Worm (Caenorhabditis elegans): ENCODE measurements around the gene srh-234.

srh-234 gene

ce11 chrV:7634657-7635056 is 17.0 kb downstream of the srh-234 start, which contains the start of gene srd-31:
Gene srd-31 (minus strand): TSS chrV:7634757.
- TF ChIP-seq flh-1 (GFP tag; optimal IDR thresholded peaks at IDR 0.05) (no peak), sem-2 (GFP tag; optimal IDR thresholded peaks at IDR 0.05) (no peak), blmp-1 (tag; optimal IDR thresholded peaks at IDR 0.05) (no peak), hlh-1 (tag; optimal IDR thresholded peaks at IDR 0.05) (no peak), ztf-11 (tag; optimal IDR thresholded peaks at IDR 0.05) (no peak), lin-32 (GFP tag; optimal IDR thresholded peaks at IDR 0.05) (no peak)

ce11 chrV:7631732-7632131 is 19.9 kb downstream of the srh-234 start, which contains the start of gene srd-25:
Gene srd-25 (plus strand): TSS chrV:7632032.
- TF ChIP-seq nhr-12 (tag; optimal IDR thresholded peaks at IDR 0.05) (no peak), nhr-237 (tag; optimal IDR thresholded peaks at IDR 0.05) (no peak), lin-13 (tag; optimal IDR thresholded peaks at IDR 0.05) (no peak), elt-1 (tag; optimal IDR thresholded peaks at IDR 0.05; ENCODE audit: borderline replicate concordance, insufficient read depth) (no peak), M03D4.4 (tag; optimal IDR thresholded peaks at IDR 0.05) (no peak), ham-2 (GFP tag; optimal IDR thresholded peaks at IDR 0.05) (no peak), tbx-8 (GFP tag; optimal IDR thresholded peaks at IDR 0.05) (no peak), elt-3 (tag; optimal IDR thresholded peaks at IDR 0.05) (no peak), lsy-2 (tag; optimal IDR thresholded peaks at IDR 0.05) (no peak), mls-2 (tag; optimal IDR thresholded peaks at IDR 0.05) (no peak), ces-1 (GFP tag; optimal IDR thresholded peaks at IDR 0.05) (no peak), snpc-4 (tag; optimal IDR thresholded peaks at IDR 0.05) (no peak)

ce11 chrV:7629504-7629903 is 22.2 kb downstream of the srh-234 start, which contains the start of gene srd-30:
Gene srd-30 (plus strand): TSS chrV:7629804.
- no peak for TF ChIP-seq bed-3 (GFP tag; optimal IDR thresholded peaks at IDR 0.05)
- TF ChIP-seq lin-13 (tag; optimal IDR thresholded peaks at IDR 0.05) = no peak
- TF ChIP-seq M03D4.4 (tag; optimal IDR thresholded peaks at IDR 0.05) = no peak
- TF ChIP-seq elt-1 (tag; optimal IDR thresholded peaks at IDR 0.05; ENCODE audit: borderline replicate concordance, insufficient read depth) = no peak
- no peak for TF ChIP-seq mep-1 (tag; optimal IDR thresholded peaks at IDR 0.05)
- no peak for TF ChIP-seq blmp-1 (tag; optimal IDR thresholded peaks at IDR 0.05)
- no peak for TF ChIP-seq sem-2 (GFP tag; optimal IDR thresholded peaks at IDR 0.05)
- TF ChIP-seq ceh-83 (GFP tag; optimal IDR thresholded peaks at IDR 0.05) = no peak
- no peak for TF ChIP-seq snpc-4 (tag; optimal IDR thresholded peaks at IDR 0.05)
- TF ChIP-seq nhr-28 (tag; optimal IDR thresholded peaks at IDR 0.05) = no peak
- no peak for TF ChIP-seq ces-1 (GFP tag; optimal IDR thresholded peaks at IDR 0.05)
- no peak for TF ChIP-seq flh-1 (GFP tag; optimal IDR thresholded peaks at IDR 0.05)
- no peak for TF ChIP-seq nhr-237 (tag; optimal IDR thresholded peaks at IDR 0.05)

- TF ChIP-seq flh-1 (GFP tag; optimal IDR thresholded peaks at IDR 0.05) = no peak
- TF ChIP-seq ceh-83 (GFP tag; optimal IDR thresholded peaks at IDR 0.05) = no peak
- TF ChIP-seq blmp-1 (tag; optimal IDR thresholded peaks at IDR 0.05) = no peak
- no peak for TF ChIP-seq ces-1 (GFP tag; optimal IDR thresholded peaks at IDR 0.05)
- no peak for TF ChIP-seq M03D4.4 (tag; optimal IDR thresholded peaks at IDR 0.05)
- no peak for TF ChIP-seq unc-62 (GFP tag; optimal IDR thresholded peaks at IDR 0.05)
- no peak for TF ChIP-seq unc-39 (tag; optimal IDR thresholded peaks at IDR 0.05)
- TF ChIP-seq nhr-76 (tag; optimal IDR thresholded peaks at IDR 0.05) = no peak
- no peak for TF ChIP-seq snpc-4 (tag; optimal IDR thresholded peaks at IDR 0.05)
- TF ChIP-seq sem-2 (GFP tag; optimal IDR thresholded peaks at IDR 0.05) = no peak
- TF ChIP-seq elt-1 (tag; optimal IDR thresholded peaks at IDR 0.05; ENCODE audit: borderline replicate concordance, insufficient read depth) = no peak
Measured at ce11 chrV:7626550-7626949, 25.1 kb downstream of the srh-234 start, which contains the start of gene F07C4.6. Gene F07C4.6 (plus strand): TSS chrV:7626850.

ce11 chrV:7624652-7625051 is 27.0 kb downstream of the srh-234 start, which contains the start of gene grsp-4:
Gene grsp-4 (plus strand): TSS chrV:7624952.
- no peak for TF ChIP-seq blmp-1 (tag; optimal IDR thresholded peaks at IDR 0.05)
- no peak for TF ChIP-seq bed-3 (GFP tag; optimal IDR thresholded peaks at IDR 0.05)
- no peak for TF ChIP-seq sem-2 (GFP tag; optimal IDR thresholded peaks at IDR 0.05)
- no peak for TF ChIP-seq unc-120 (tag; optimal IDR thresholded peaks at IDR 0.05; ENCODE audit: poor library complexity, severe bottlenecking)
- no peak for TF ChIP-seq sptf-1 (tag; optimal IDR thresholded peaks at IDR 0.05)
- TF ChIP-seq ztf-11 (tag; optimal IDR thresholded peaks at IDR 0.05) = no peak
- no peak for TF ChIP-seq drap-1 (GFP tag; optimal IDR thresholded peaks at IDR 0.05)
- TF ChIP-seq nhr-12 (tag; optimal IDR thresholded peaks at IDR 0.05) = no peak
- no peak for TF ChIP-seq hlh-1 (tag; optimal IDR thresholded peaks at IDR 0.05)
- TF ChIP-seq flh-1 (GFP tag; optimal IDR thresholded peaks at IDR 0.05) = no peak
- TF ChIP-seq snpc-4 (tag; optimal IDR thresholded peaks at IDR 0.05) = no peak
- no peak for TF ChIP-seq M03D4.4 (tag; optimal IDR thresholded peaks at IDR 0.05)
- no peak for TF ChIP-seq pha-4 (tag; optimal IDR thresholded peaks at IDR 0.05)
- no peak for TF ChIP-seq ceh-39 (tag; optimal IDR thresholded peaks at IDR 0.05)
- no peak for TF ChIP-seq ham-2 (GFP tag; optimal IDR thresholded peaks at IDR 0.05)
